Fruit fly (Drosophila melanogaster) whole organism, prepupa: ENCODE data around the gene AdoR.

Source experiments
- Blimp-1 ChIP-seq: fragments of 200-800 bp; sonication (Bioruptor generic); optimal IDR thresholded peaks from 3 replicates; lab custom pipeline; 2017; ENCODE audit warnings: missing biosample characterization, missing genetic modification characterization, mild to moderate bottlenecking, moderate library complexity, missing genetic modification reagents
- CG10669 ChIP-seq: fragments of 200-800 bp; sonication (Bioruptor generic); optimal IDR thresholded peaks from 3 replicates; lab custom pipeline; 2018; ENCODE audit warnings: missing biosample characterization, mild to moderate bottlenecking, missing genetic modification characterization, moderate library complexity
- CG11294 ChIP-seq: fragments of 200-800 bp; sonication (Bioruptor generic); IDR thresholded peaks from 2 replicates; pipeline ENCODE4 v1.3.6; 2022; ENCODE audit warnings: missing biosample characterization, missing genetic modification characterization
- CG11762 ChIP-seq: fragments of 200-800 bp; sonication (Bioruptor generic); optimal IDR thresholded peaks from 3 replicates; lab custom pipeline; 2016; ENCODE audit warnings: missing biosample characterization, missing genetic modification characterization; ENCODE audit not compliant: insufficient read depth
- CG11902 ChIP-seq: fragments of 200-800 bp; sonication (Bioruptor generic); optimal IDR thresholded peaks from 3 replicates; lab custom pipeline; 2016; ENCODE audit warnings: missing biosample characterization, missing genetic modification characterization
- CG15336 ChIP-seq: fragments of 200-800 bp; sonication (Bioruptor generic); IDR thresholded peaks from 2 replicates; pipeline ENCODE4 v1.3.6; 2022; ENCODE audit warnings: missing biosample characterization, missing genetic modification characterization
- CG16779 ChIP-seq: fragments of 200-800 bp; sonication (Bioruptor generic); optimal IDR thresholded peaks from 3 replicates; lab custom pipeline; 2017; ENCODE audit warnings: missing biosample characterization, mild to moderate bottlenecking, missing genetic modification characterization
- CG3032 ChIP-seq: fragments of 200-800 bp; optimal IDR thresholded peaks from 2 replicates; lab custom pipeline; 2019; ENCODE audit warnings: missing biosample characterization, mild to moderate bottlenecking, missing genetic modification characterization, moderate library complexity
- CG31627 ChIP-seq: fragments of 200-800 bp; sonication (Bioruptor generic); optimal IDR thresholded peaks from 3 replicates; lab custom pipeline; 2016; ENCODE audit warnings: missing biosample characterization, missing genetic modification characterization
- CG32006 ChIP-seq: fragments of 200-800 bp; sonication (Bioruptor generic); optimal IDR thresholded peaks from 3 replicates; lab custom pipeline; 2017; ENCODE audit warnings: missing biosample characterization, mild to moderate bottlenecking, missing genetic modification characterization
- CG34406 ChIP-seq: fragments of 200-800 bp; sonication (Bioruptor generic); optimal IDR thresholded peaks from 3 replicates; lab custom pipeline; 2016; ENCODE audit warnings: missing biosample characterization, missing genetic modification characterization
- CG3919 ChIP-seq: fragments of 200-800 bp; sonication (Bioruptor generic); optimal IDR thresholded peaks from 3 replicates; lab custom pipeline; 2016; ENCODE audit warnings: missing biosample characterization, missing genetic modification characterization
- CG4318 ChIP-seq: fragments of 200-800 bp; sonication (Bioruptor generic); optimal IDR thresholded peaks from 3 replicates; lab custom pipeline; 2017; ENCODE audit warnings: missing biosample characterization, mild to moderate bottlenecking, missing genetic modification characterization
- CG6792 ChIP-seq: fragments of 200-800 bp; sonication (Bioruptor generic); optimal IDR thresholded peaks from 3 replicates; lab custom pipeline; 2016; ENCODE audit warnings: missing biosample characterization, missing genetic modification characterization
- CG6854 ChIP-seq: fragments of 200-800 bp; sonication (Bioruptor generic); optimal IDR thresholded peaks from 2 replicates; lab custom pipeline; 2017; ENCODE audit warnings: missing biosample characterization, mild to moderate bottlenecking, missing genetic modification characterization
- CG7368 ChIP-seq: fragments of 200-800 bp; sonication (Bioruptor generic); optimal IDR thresholded peaks from 3 replicates; lab custom pipeline; 2016; ENCODE audit warnings: missing biosample characterization, missing genetic modification characterization
- CG8119 ChIP-seq: fragments of 200-800 bp; sonication (Bioruptor generic); IDR thresholded peaks from 3 replicates; pipeline ENCODE4 v1.3.6; 2022; ENCODE audit warnings: missing biosample characterization, missing genetic modification characterization
- CG8319 ChIP-seq: fragments of 200-800 bp; sonication (Bioruptor generic); optimal IDR thresholded peaks from 3 replicates; lab custom pipeline; 2016; ENCODE audit warnings: missing biosample characterization, missing genetic modification characterization
- CG8632 ChIP-seq: fragments of 200-800 bp; sonication (Bioruptor generic); optimal IDR thresholded peaks from 3 replicates; lab custom pipeline; 2016; ENCODE audit warnings: missing biosample characterization, missing genetic modification characterization
- CG9139 ChIP-seq: fragments of 200-800 bp; sonication (Bioruptor generic); optimal IDR thresholded peaks from 3 replicates; lab custom pipeline; 2017; ENCODE audit warnings: missing biosample characterization, mild to moderate bottlenecking, missing genetic modification characterization
- Eip75B ChIP-seq: fragments of 200-800 bp; sonication (Bioruptor generic); optimal IDR thresholded peaks from 3 replicates; lab custom pipeline; 2016; ENCODE audit warnings: missing biosample characterization, missing genetic modification characterization
- Eip78C ChIP-seq: fragments of 200-800 bp; sonication (Bioruptor generic); peaks from one replicate; lab custom pipeline; 2016; ENCODE audit warnings: missing biosample characterization, missing genetic modification characterization
- Eip93F ChIP-seq: fragments of 200-800 bp; sonication (Bioruptor generic); optimal IDR thresholded peaks from 2 replicates; lab custom pipeline; 2016; ENCODE audit warnings: missing biosample characterization, mild to moderate bottlenecking, missing genetic modification characterization
- Ets21C ChIP-seq: fragments of 200-800 bp; sonication (Bioruptor generic); optimal IDR thresholded peaks from 3 replicates; lab custom pipeline; 2016; ENCODE audit warnings: missing biosample characterization, missing genetic modification characterization
- Ets96B ChIP-seq: fragments of 200-800 bp; optimal IDR thresholded peaks from 2 replicates; lab custom pipeline; 2019; ENCODE audit warnings: missing biosample characterization, mild to moderate bottlenecking, missing genetic modification characterization, moderate library complexity
- Hr38 ChIP-seq: sonication (Bioruptor generic); optimal IDR thresholded peaks from 2 replicates; lab custom pipeline; 2016; ENCODE audit warnings: missing biosample characterization, missing genetic modification characterization
- Hr39 ChIP-seq: fragments of 200-800 bp; sonication (Bioruptor generic); optimal IDR thresholded peaks from 2 replicates; lab custom pipeline; 2016; ENCODE audit warnings: missing biosample characterization, missing genetic modification characterization
- Hr4 ChIP-seq: fragments of 200-800 bp; sonication (Bioruptor generic); optimal IDR thresholded peaks from 3 replicates; lab custom pipeline; 2016; ENCODE audit warnings: missing biosample characterization, missing genetic modification characterization
- Smox ChIP-seq: fragments of 200-800 bp; sonication (Bioruptor generic); optimal IDR thresholded peaks from 3 replicates; lab custom pipeline; 2016; ENCODE audit warnings: missing biosample characterization, missing genetic modification characterization
- Sox102F ChIP-seq: fragments of 200-800 bp; sonication (Bioruptor generic); optimal IDR thresholded peaks from 2 replicates; lab custom pipeline; 2016; ENCODE audit warnings: missing biosample characterization, mild to moderate bottlenecking, missing genetic modification characterization
- Sox14 ChIP-seq: fragments of 200-800 bp; sonication (Bioruptor generic); optimal IDR thresholded peaks from 3 replicates; lab custom pipeline; 2016; ENCODE audit warnings: missing biosample characterization, missing genetic modification characterization
- Sox15 ChIP-seq: fragments of 200-800 bp; sonication (Bioruptor generic); optimal IDR thresholded peaks from 3 replicates; lab custom pipeline; 2016; ENCODE audit warnings: missing biosample characterization, missing genetic modification characterization
- achi ChIP-seq: fragments of 200-800 bp; sonication (Bioruptor generic); optimal IDR thresholded peaks from 3 replicates; lab custom pipeline; 2016; ENCODE audit warnings: missing biosample characterization, missing genetic modification characterization
- dac ChIP-seq: fragments of 200-800 bp; sonication (Bioruptor generic); optimal IDR thresholded peaks from 2 replicates; lab custom pipeline; 2017; ENCODE audit warnings: missing biosample characterization, mild to moderate bottlenecking, missing genetic modification characterization
- dsx ChIP-seq: fragments of 200-800 bp; optimal IDR thresholded peaks from 3 replicates; lab custom pipeline; 2019; ENCODE audit warnings: missing biosample characterization, mild to moderate bottlenecking, missing genetic modification characterization, moderate library complexity; ENCODE audit not compliant: poor library complexity, severe bottlenecking
- eg ChIP-seq: fragments of 200-800 bp; sonication (Bioruptor generic); IDR thresholded peaks from 3 replicates; pipeline ENCODE4 v1.3.6; 2022; ENCODE audit warnings: missing biosample characterization, missing genetic modification characterization
- esn ChIP-seq: fragments of 200-800 bp; sonication (Bioruptor generic); optimal IDR thresholded peaks from 2 replicates; lab custom pipeline; 2016; ENCODE audit warnings: missing biosample characterization, mild to moderate bottlenecking, missing genetic modification characterization, moderate library complexity
- fkh ChIP-seq: fragments of 200-800 bp; sonication (Bioruptor generic); optimal IDR thresholded peaks from 3 replicates; lab custom pipeline; 2017; ENCODE audit warnings: missing biosample characterization, mild to moderate bottlenecking, missing genetic modification characterization, moderate library complexity
- lz ChIP-seq: fragments of 200-800 bp; sonication (Bioruptor generic); optimal IDR thresholded peaks from 3 replicates; lab custom pipeline; 2016; ENCODE audit warnings: missing biosample characterization, missing genetic modification characterization
- net ChIP-seq: fragments of 200-800 bp; sonication (Bioruptor generic); optimal IDR thresholded peaks from 3 replicates; lab custom pipeline; 2016; ENCODE audit warnings: missing biosample characterization, missing genetic modification characterization
- pdm3 ChIP-seq: fragments of 200-800 bp; sonication (Bioruptor generic); optimal IDR thresholded peaks from 3 replicates; lab custom pipeline; 2016; ENCODE audit warnings: missing biosample characterization, missing genetic modification characterization
- salr ChIP-seq, 2 experiments: fragments of 200-800 bp; sonication (Bioruptor generic); optimal IDR thresholded peaks; 3 replicates each; lab custom pipeline; 2016 to 2018; ENCODE audit warnings: missing biosample characterization in 2 of 2, missing genetic modification characterization in 2 of 2, mild to moderate bottlenecking in 1 of 2
- spab ChIP-seq: fragments of 200-800 bp; sonication (Bioruptor generic); optimal IDR thresholded peaks from 2 replicates; lab custom pipeline; 2017; ENCODE audit warnings: missing biosample characterization, mild to moderate bottlenecking, missing genetic modification characterization, missing genetic modification reagents
- svp ChIP-seq: fragments of 200-800 bp; sonication (Bioruptor generic); peaks from one replicate; lab custom pipeline; 2016; ENCODE audit warnings: missing biosample characterization, missing genetic modification characterization
- topi ChIP-seq: fragments of 200-800 bp; sonication (Bioruptor generic); optimal IDR thresholded peaks from 3 replicates; lab custom pipeline; 2016; ENCODE audit warnings: missing biosample characterization, missing genetic modification characterization
- vri ChIP-seq: fragments of 200-800 bp; sonication (Bioruptor generic); optimal IDR thresholded peaks from 3 replicates; lab custom pipeline; 2016; ENCODE audit warnings: missing biosample characterization, mild to moderate bottlenecking, missing genetic modification characterization

AdoR gene

dm6 chr3R:30195606-30196049, 46.2 kb upstream of the AdoR start (continued):
- TF ChIP-seq spab (no peak), dac (GFP tag; lab: Kevin White, UChicago) (no peak), Blimp-1 (GFP tag; lab: Kevin White, UChicago) (no peak), CG32006 (GFP tag; lab: Kevin White, UChicago) (peak; percentile 23), net (GFP tag; lab: Kevin White, UChicago) (no peak), svp (GFP tag; lab: Kevin White, UChicago) (peak; percentile 83), fkh (GFP tag; lab: Kevin White, UChicago) (no peak), Ets96B (tag; lab: Kevin White, UChicago) (no peak), CG34406 (no peak), topi (GFP tag; lab: Kevin White, UChicago) (no peak), CG6792 (GFP tag; lab: Kevin White, UChicago) (no peak), Hr4 (GFP tag; lab: Kevin White, UChicago) (no peak), CG7368 (GFP tag; lab: Kevin White, UChicago) (no peak), CG4318 (no peak), eg (GFP tag; lab: Robert Waterston, UW) (peak; percentile 68), CG8632 (no peak), CG10669 (GFP tag; lab: Kevin White, UChicago) (no peak), CG11902 (no peak), lz (peak; percentile 44), CG31627 (peak; percentile 49), Sox14 (GFP tag; lab: Kevin White, UChicago) (peak; percentile 23), CG9139 (no peak), Sox102F (GFP tag; lab: Kevin White, UChicago) (no peak), CG15336 (GFP tag; lab: Robert Waterston, UW) (peak; percentile 34; the same call in 1 of the 2 replicates), Hr38 (GFP tag; lab: Kevin White, UChicago) (no peak)

dm6 chr3R:30193826-30194225, 44.4 kb upstream of the AdoR start:
- TF ChIP-seq CG3919 (GFP tag; lab: Kevin White, UChicago) (no peak), CG32006 (GFP tag; lab: Kevin White, UChicago) (no peak), fkh (GFP tag; lab: Kevin White, UChicago) (peak; percentile 44)
- TF ChIP-seq, all 60 proteins: peak for 1

- no peak for TF ChIP-seq Eip93F
- peak; percentile 84 for TF ChIP-seq CG31627
- TF ChIP-seq esn (GFP tag; lab: Kevin White, UChicago): peak; percentile 85
- no peak for TF ChIP-seq Ets96B (tag; lab: Kevin White, UChicago)
- peak; percentile 4 for TF ChIP-seq CG10669 (GFP tag; lab: Kevin White, UChicago)
- peak in 1 of 2 experiments; percentile 52 for TF ChIP-seq salr (GFP tag; optimal IDR thresholded peaks at IDR 0.05; lab: Kevin White, UChicago)
- peak; percentile 26 for TF ChIP-seq CG11762
- TF ChIP-seq eg (GFP tag; lab: Robert Waterston, UW): no peak
- peak; percentile 78 for TF ChIP-seq lz
- peak; percentile 74 for TF ChIP-seq Sox15 (GFP tag; lab: Kevin White, UChicago)
- peak; percentile 12 for TF ChIP-seq CG3032 (tag; lab: Kevin White, UChicago)
- TF ChIP-seq vri (GFP tag; lab: Kevin White, UChicago): peak; percentile 4
- TF ChIP-seq pdm3: peak; percentile 73
- no peak for TF ChIP-seq CG11294 (GFP tag; lab: Robert Waterston, UW)
- TF ChIP-seq dsx (GFP tag; lab: Kevin White, UChicago): no peak
- peak; percentile 94 for TF ChIP-seq Eip78C (GFP tag; lab: Kevin White, UChicago)
- no peak for TF ChIP-seq dac (GFP tag; lab: Kevin White, UChicago)
- TF ChIP-seq CG7368 (GFP tag; lab: Kevin White, UChicago): peak; percentile 62
- TF ChIP-seq CG16779: peak; percentile 1
- peak; percentile 63 for TF ChIP-seq Ets21C (GFP tag; lab: Kevin White, UChicago)
- TF ChIP-seq CG8119 (GFP tag; lab: Robert Waterston, UW): peak; percentile 34; the same call in 1 of the 3 replicates
- peak; percentile 73 for TF ChIP-seq Sox102F (GFP tag; lab: Kevin White, UChicago)
- peak; percentile 72 for TF ChIP-seq Smox
- peak; percentile 74 for TF ChIP-seq Eip75B
- TF ChIP-seq CG6854 (GFP tag; lab: Kevin White, UChicago): no peak
- peak; percentile 55 for TF ChIP-seq CG8319
- peak; percentile 30 for TF ChIP-seq spab
- peak; percentile 62 for TF ChIP-seq CG3919 (GFP tag; lab: Kevin White, UChicago)
- TF ChIP-seq Hr39: peak; percentile 81
- TF ChIP-seq CG34406: peak; percentile 71
- TF ChIP-seq achi (GFP tag; lab: Kevin White, UChicago): peak; percentile 30
- TF ChIP-seq topi (GFP tag; lab: Kevin White, UChicago): peak; percentile 87
- peak; percentile 72 for TF ChIP-seq CG11902
- TF ChIP-seq CG32006 (GFP tag; lab: Kevin White, UChicago): peak; percentile 76
- peak; percentile 66 for TF ChIP-seq CG6792 (GFP tag; lab: Kevin White, UChicago)
These were observed 42.1 kb upstream of the AdoR start for dm6 chr3R:30191462-30191874.
